Worm (Caenorhabditis elegans) whole organism, young adult: Measurements from ENCODE around the gene his-6.

Source experiments
- B0019.2 ChIP-seq: fragments of 200-800 bp; sonication (Bioruptor generic); conservative IDR thresholded peaks from 2 replicates; pipeline ENCODE4 v1.3.6; 2022; ENCODE audit warnings: missing genetic modification reagents, missing genetic modification characterization, missing compliant biosample characterization
- B0261.1 ChIP-seq: sonication (generic microtip); optimal IDR thresholded peaks from 2 replicates; lab custom pipeline; 2016; ENCODE audit warnings: mild to moderate bottlenecking, missing genetic modification characterization, moderate library complexity, missing compliant biosample characterization
- B0336.3 ChIP-seq: fragments of 200-800 bp; sonication (Bioruptor generic); IDR thresholded peaks from 2 replicates; pipeline ENCODE4 v1.3.6; 2022; ENCODE audit warnings: missing genetic modification characterization, missing compliant biosample characterization
- C06A6.2 ChIP-seq: fragments of 200-800 bp; sonication (Bioruptor generic); conservative IDR thresholded peaks from 2 replicates; pipeline ENCODE4 v1.3.6; 2022; ENCODE audit warnings: missing genetic modification characterization, missing compliant biosample characterization
- D2030.7 ChIP-seq: fragments of 200-800 bp; sonication (Bioruptor generic); IDR thresholded peaks from 2 replicates; pipeline ENCODE4 v1.3.6; 2022; ENCODE audit warnings: missing genetic modification reagents, missing genetic modification characterization, missing compliant biosample characterization
- F33H1.4 ChIP-seq: fragments of 200-800 bp; sonication (Bioruptor generic); IDR thresholded peaks from 2 replicates; pipeline ENCODE4 v1.3.6; 2022; ENCODE audit warnings: missing genetic modification reagents, missing genetic modification characterization, missing compliant biosample characterization
- F52B5.7 ChIP-seq: sonication (generic microtip); optimal IDR thresholded peaks from 2 replicates; lab custom pipeline; 2016; ENCODE audit warnings: mild to moderate bottlenecking, missing genetic modification characterization, missing compliant biosample characterization
- K11D2.4 ChIP-seq: fragments of 200-800 bp; sonication (Bioruptor generic); IDR thresholded peaks from 2 replicates; pipeline ENCODE4 v1.3.6; 2022; ENCODE audit warnings: missing genetic modification reagents, missing genetic modification characterization, missing compliant biosample characterization
- K12H6.12 ChIP-seq: fragments of 200-800 bp; sonication (Bioruptor generic); optimal IDR thresholded peaks from 2 replicates; lab custom pipeline; 2018; ENCODE audit warnings: mild to moderate bottlenecking, missing genetic modification characterization, missing compliant biosample characterization
- T26A5.8 ChIP-seq: sonication (generic microtip); optimal IDR thresholded peaks from 2 replicates; lab custom pipeline; 2016; ENCODE audit warnings: missing genetic modification characterization, missing compliant biosample characterization
- Y56A3A.18 ChIP-seq: fragments of 200-800 bp; sonication (Bioruptor generic); IDR thresholded peaks from 2 replicates; pipeline ENCODE4 v1.3.6; 2022; ENCODE audit warnings: missing genetic modification reagents, missing genetic modification characterization, missing compliant biosample characterization
- Y95B8A.8 ChIP-seq: fragments of 200-800 bp; sonication (Bioruptor generic); IDR thresholded peaks from 2 replicates; pipeline ENCODE4 v1.3.6; 2022; ENCODE audit warnings: missing genetic modification reagents, missing genetic modification characterization, missing compliant biosample characterization
- ama-1 ChIP-seq, 3 experiments: fragments of 150-350 bp in 1 of 3; sonication (generic microtip) in 2 of 3; optimal IDR thresholded peaks; 2 replicates each; lab custom pipeline; 2014 to 2018; ENCODE audit warnings: missing biosample characterization in 2 of 3, missing genetic modification characterization in 2 of 3, missing genetic modification reagents in 2 of 3
- aptf-3 ChIP-seq: fragments of 200-800 bp; sonication (Bioruptor generic); IDR thresholded peaks from 2 replicates; pipeline ENCODE4 v1.3.6; 2022; ENCODE audit warnings: missing genetic modification characterization, missing compliant biosample characterization
- attf-5 ChIP-seq: fragments of 200-800 bp; sonication (Bioruptor generic); optimal IDR thresholded peaks from 2 replicates; lab custom pipeline; 2018; ENCODE audit warnings: mild to moderate bottlenecking, missing genetic modification characterization, missing compliant biosample characterization
- attf-6 ChIP-seq: fragments of 200-800 bp; sonication (Bioruptor generic); IDR thresholded peaks from 2 replicates; pipeline ENCODE4 v1.3.6; 2022; ENCODE audit warnings: missing genetic modification reagents, missing genetic modification characterization, missing compliant biosample characterization
- bed-2 ChIP-seq: fragments of 200-800 bp; sonication (Bioruptor generic); IDR thresholded peaks from 2 replicates; pipeline ENCODE4 v1.3.6; 2022; ENCODE audit warnings: missing genetic modification reagents, missing genetic modification characterization, missing compliant biosample characterization
- ccch-3 ChIP-seq: fragments of 200-800 bp; sonication (Bioruptor generic); optimal IDR thresholded peaks from 2 replicates; lab custom pipeline; 2018; ENCODE audit warnings: mild to moderate bottlenecking, missing genetic modification characterization, missing compliant biosample characterization
- ceh-100 ChIP-seq: fragments of 200-800 bp; sonication (Bioruptor generic); IDR thresholded peaks from 2 replicates; pipeline ENCODE4 v1.3.6; 2022; ENCODE audit warnings: missing genetic modification reagents, missing genetic modification characterization, missing compliant biosample characterization
- ceh-91 ChIP-seq: fragments of 200-800 bp; sonication (Bioruptor generic); IDR thresholded peaks from 2 replicates; pipeline ENCODE4 v1.3.6; 2022; ENCODE audit warnings: missing genetic modification reagents, missing genetic modification characterization, missing compliant biosample characterization
- die-1 ChIP-seq: sonication (generic microtip); optimal IDR thresholded peaks from 2 replicates; lab custom pipeline; 2016; ENCODE audit warnings: missing genotype, mild to moderate bottlenecking, missing genetic modification characterization, missing compliant biosample characterization
- dox-1 ChIP-seq: fragments of 200-800 bp; sonication (Bioruptor generic); IDR thresholded peaks from 2 replicates; pipeline ENCODE4 v1.3.6; 2022; ENCODE audit warnings: missing genetic modification reagents, missing genetic modification characterization, missing compliant biosample characterization
- efl-1 ChIP-seq: fragments of 150-350 bp; optimal IDR thresholded peaks from 2 replicates; lab custom pipeline; 2014; ENCODE audit warnings: missing biosample characterization, missing genetic modification reagents, missing genetic modification characterization
- egl-44 ChIP-seq: fragments of 200-800 bp; sonication (Bioruptor generic); IDR thresholded peaks from 2 replicates; pipeline ENCODE4 v1.3.6; 2022; ENCODE audit warnings: missing genetic modification reagents, missing genetic modification characterization, missing compliant biosample characterization
- egrh-3 ChIP-seq: fragments of 200-800 bp; sonication (Bioruptor generic); IDR thresholded peaks from 2 replicates; pipeline ENCODE4 v1.3.6; 2022; ENCODE audit warnings: missing genetic modification reagents, missing genetic modification characterization, missing compliant biosample characterization
- ekl-4 ChIP-seq: fragments of 200-800 bp; sonication (Bioruptor generic); IDR thresholded peaks from 2 replicates; pipeline ENCODE4 v1.3.6; 2022; ENCODE audit warnings: missing genetic modification reagents, missing genetic modification characterization, missing compliant biosample characterization
- him-1 ChIP-seq: sonication (generic microtip); optimal IDR thresholded peaks from 2 replicates; lab custom pipeline; 2016; ENCODE audit warnings: missing genotype, missing genetic modification reagents, missing genetic modification characterization, missing compliant biosample characterization
- hmg-20 ChIP-seq: fragments of 200-800 bp; sonication (Bioruptor generic); IDR thresholded peaks from 2 replicates; pipeline ENCODE4 v1.3.6; 2022; ENCODE audit warnings: missing genetic modification reagents, missing genetic modification characterization, missing compliant biosample characterization
- let-607 ChIP-seq, 2 experiments: fragments of 200-800 bp in 1 of 2; sonication (Bioruptor generic) in 1 of 2; sonication (generic microtip) in 1 of 2; optimal IDR thresholded peaks; 2 replicates each; lab custom pipeline; 2016 to 2018; ENCODE audit warnings: mild to moderate bottlenecking in 2 of 2, missing compliant biosample characterization in 2 of 2, missing genetic modification characterization in 2 of 2, moderate library complexity in 2 of 2, missing genotype in 1 of 2
- lin-35 ChIP-seq, 3 experiments: fragments of 150-350 bp in 2 of 3; sonication (generic microtip) in 1 of 3; optimal IDR thresholded peaks; 2 replicates each; lab custom pipeline; 2014 to 2018; ENCODE audit warnings: missing biosample characterization in 3 of 3, missing genetic modification characterization in 3 of 3, missing genetic modification reagents in 3 of 3
- lsl-1 ChIP-seq: fragments of 200-800 bp; sonication (Bioruptor generic); optimal IDR thresholded peaks from 2 replicates; lab custom pipeline; 2018; ENCODE audit warnings: mild to moderate bottlenecking, missing genetic modification characterization, moderate library complexity, missing compliant biosample characterization
- lsy-27 ChIP-seq: sonication (generic microtip); optimal IDR thresholded peaks from 2 replicates; lab custom pipeline; 2017; ENCODE audit warnings: missing genetic modification characterization, mild to moderate bottlenecking, missing compliant biosample characterization, antibody characterized with exemption, missing genotype, borderline replicate concordance; ENCODE audit not compliant: insufficient read depth
- madf-3 ChIP-seq: fragments of 200-800 bp; sonication (Bioruptor generic); IDR thresholded peaks from 2 replicates; pipeline ENCODE4 v1.3.6; 2022; ENCODE audit warnings: missing genetic modification reagents, missing genetic modification characterization, missing compliant biosample characterization
- madf-6 ChIP-seq: fragments of 200-800 bp; sonication (Bioruptor generic); IDR thresholded peaks from 2 replicates; pipeline ENCODE4 v1.3.6; 2022; ENCODE audit warnings: missing genetic modification reagents, missing genetic modification characterization, missing compliant biosample characterization
- madf-8 ChIP-seq: fragments of 200-800 bp; sonication (Bioruptor generic); conservative IDR thresholded peaks from 2 replicates; pipeline ENCODE4 v1.3.6; 2022; ENCODE audit warnings: missing genetic modification reagents, missing genetic modification characterization, missing compliant biosample characterization
- nfya-2 ChIP-seq: fragments of 200-800 bp; sonication (Bioruptor generic); IDR thresholded peaks from 2 replicates; pipeline ENCODE4 v1.3.6; 2022; ENCODE audit warnings: missing genetic modification reagents, missing genetic modification characterization, missing compliant biosample characterization
- nhr-179 ChIP-seq: sonication (generic microtip); optimal IDR thresholded peaks from 2 replicates; lab custom pipeline; 2016; ENCODE audit warnings: mild to moderate bottlenecking, missing genetic modification characterization, missing compliant biosample characterization
- nhr-80 ChIP-seq: sonication (generic microtip); optimal IDR thresholded peaks from 2 replicates; lab custom pipeline; 2016; ENCODE audit warnings: missing genetic modification characterization, missing compliant biosample characterization
- nhr-90 ChIP-seq: sonication (generic microtip); optimal IDR thresholded peaks from 2 replicates; lab custom pipeline; 2016; ENCODE audit warnings: missing genotype, mild to moderate bottlenecking, missing genetic modification characterization, missing compliant biosample characterization
- sdz-38 ChIP-seq: sonication (generic microtip); optimal IDR thresholded peaks from 2 replicates; lab custom pipeline; 2016; ENCODE audit warnings: missing genotype, missing genetic modification characterization, missing compliant biosample characterization
- sea-2 ChIP-seq: fragments of 200-800 bp; sonication (Bioruptor generic); IDR thresholded peaks from 2 replicates; pipeline ENCODE4 v1.3.6; 2022; ENCODE audit warnings: missing genetic modification characterization, missing compliant biosample characterization
- tbp1 ChIP-seq: fragments of 200-800 bp; sonication (Bioruptor generic); optimal IDR thresholded peaks from 2 replicates; lab custom pipeline; 2018; ENCODE audit warnings: mild to moderate bottlenecking, missing genetic modification characterization, missing compliant biosample characterization
- unc-62 ChIP-seq: fragments of 150-350 bp; optimal IDR thresholded peaks from 2 replicates; lab custom pipeline; 2014; ENCODE audit warnings: missing biosample characterization, missing genetic modification reagents, missing genetic modification characterization
- xnd-1 ChIP-seq: sonication (generic microtip); optimal IDR thresholded peaks from 2 replicates; lab custom pipeline; 2016; ENCODE audit warnings: missing genotype, missing genetic modification reagents, missing genetic modification characterization, missing compliant biosample characterization
- ztf-18 ChIP-seq: sonication (generic microtip); optimal IDR thresholded peaks from 2 replicates; lab custom pipeline; 2016; ENCODE audit warnings: missing genotype, mild to moderate bottlenecking, missing genetic modification characterization, missing compliant biosample characterization
- ztf-25 ChIP-seq: fragments of 200-800 bp; sonication (Bioruptor generic); IDR thresholded peaks from 2 replicates; pipeline ENCODE4 v1.3.6; 2022; ENCODE audit warnings: missing genetic modification reagents, missing genetic modification characterization, missing compliant biosample characterization
- ztf-26 ChIP-seq: sonication (generic microtip); optimal IDR thresholded peaks from 2 replicates; lab custom pipeline; 2017; ENCODE audit warnings: missing genetic modification characterization, missing compliant biosample characterization

Gene his-6

ce11 chrV:8520846-8521553, 13.8 kb downstream of the his-6 start, which contains the start of the genes F45F2.11 and otpl-7:
Gene F45F2.11, minus strand, starts transcription at chrV:8520896.
Gene otpl-7, plus strand, starts transcription at chrV:8521503.
- TF ChIP-seq hmg-20 (GFP tag; lab: Robert Waterston, UW), result no peak
- TF ChIP-seq nhr-179 (tag; lab: Kevin White, UChicago), result no peak
- no peak for TF ChIP-seq T26A5.8 (tag; lab: Kevin White, UChicago)
- TF ChIP-seq lsl-1 (GFP tag; lab: Kevin White, UChicago), result peak; percentile 94
- TF ChIP-seq unc-62 (GFP tag; lab: Kevin White, UChicago), result no peak
- TF ChIP-seq B0261.1 (tag; lab: Kevin White, UChicago), result no peak
- no peak for TF ChIP-seq lin-35 (GFP tag; optimal IDR thresholded peaks at IDR 0.05; lab: Kevin White, UChicago)
- no peak for TF ChIP-seq ztf-18 (tag; lab: Kevin White, UChicago)
- no peak for TF ChIP-seq attf-5 (GFP tag; lab: Kevin White, UChicago)
- TF ChIP-seq sea-2 (GFP tag; lab: Robert Waterston, UW), result no peak
- TF ChIP-seq madf-3, result 0 out of 2 replicates have a peak, but pooled peaks have one; percentile 35
- TF ChIP-seq ceh-91 (GFP tag; lab: Robert Waterston, UW), result no peak
- peak; percentile 2 for TF ChIP-seq efl-1 (GFP tag; lab: Kevin White, UChicago)
- TF ChIP-seq D2030.7 (GFP tag; lab: Robert Waterston, UW), result peak; percentile 28; the same call in 1 of the 2 replicates
- no peak for TF ChIP-seq K12H6.12 (tag; lab: Kevin White, UChicago)
- TF ChIP-seq nfya-2 (GFP tag; lab: Robert Waterston, UW), result no peak
- no peak for TF ChIP-seq C06A6.2 (GFP tag; lab: Robert Waterston, UW)
- no peak for TF ChIP-seq attf-6 (GFP tag; lab: Robert Waterston, UW)
- TF ChIP-seq F33H1.4, result peak; percentile 91
- TF ChIP-seq madf-8 (GFP tag; lab: Robert Waterston, UW), result peak; percentile 50
- no peak for TF ChIP-seq ztf-25 (GFP tag; lab: Robert Waterston, UW)
- TF ChIP-seq tbp1, result peak; percentile 8
- TF ChIP-seq egrh-3 (GFP tag; lab: Robert Waterston, UW), result no peak
- no peak for TF ChIP-seq nhr-90
- TF ChIP-seq lsy-27 (tag; lab: Kevin White, UChicago), result no peak
- no peak for TF ChIP-seq F52B5.7 (tag; lab: Kevin White, UChicago)
- no peak for TF ChIP-seq ccch-3 (GFP tag; lab: Kevin White, UChicago)
- TF ChIP-seq xnd-1, result peak; percentile 94
- TF ChIP-seq Y95B8A.8, result no peak
- no peak for TF ChIP-seq dox-1
- no peak for TF ChIP-seq bed-2
- no peak for TF ChIP-seq ceh-100 (GFP tag; lab: Robert Waterston, UW)
- TF ChIP-seq let-607 (tag; optimal IDR thresholded peaks at IDR 0.05; lab: Kevin White, UChicago), result no peak
- no peak for TF ChIP-seq ekl-4
- no peak for TF ChIP-seq ztf-26
- no peak for TF ChIP-seq B0336.3 (GFP tag; lab: Robert Waterston, UW)
- peak; percentile 69 for TF ChIP-seq him-1 (tag; lab: Kevin White, UChicago)
- no peak for TF ChIP-seq aptf-3 (GFP tag; lab: Robert Waterston, UW)
- no peak for TF ChIP-seq Y56A3A.18 (GFP tag; lab: Robert Waterston, UW)
- TF ChIP-seq B0019.2 (GFP tag; lab: Robert Waterston, UW), result no peak
- no peak for TF ChIP-seq egl-44 (GFP tag; lab: Robert Waterston, UW)
- TF ChIP-seq die-1 (tag; lab: Kevin White, UChicago), result no peak
- TF ChIP-seq ama-1 (optimal IDR thresholded peaks at IDR 0.05; lab: Kevin White, UChicago), result no peak
- TF ChIP-seq ama-1 (GFP tag; optimal IDR thresholded peaks at IDR 0.05; lab: Kevin White, UChicago), result no peak
- no peak for TF ChIP-seq K11D2.4 (GFP tag; lab: Robert Waterston, UW)
- TF ChIP-seq sdz-38 (tag; lab: Kevin White, UChicago), result no peak
- TF ChIP-seq madf-6 (GFP tag; lab: Robert Waterston, UW), result peak; percentile 89
- no peak for TF ChIP-seq nhr-80 (tag; lab: Kevin White, UChicago)
